Fruit fly (Drosophila melanogaster): ENCODE results near the gene CG13728.

The CG13728 gene

DNA sequence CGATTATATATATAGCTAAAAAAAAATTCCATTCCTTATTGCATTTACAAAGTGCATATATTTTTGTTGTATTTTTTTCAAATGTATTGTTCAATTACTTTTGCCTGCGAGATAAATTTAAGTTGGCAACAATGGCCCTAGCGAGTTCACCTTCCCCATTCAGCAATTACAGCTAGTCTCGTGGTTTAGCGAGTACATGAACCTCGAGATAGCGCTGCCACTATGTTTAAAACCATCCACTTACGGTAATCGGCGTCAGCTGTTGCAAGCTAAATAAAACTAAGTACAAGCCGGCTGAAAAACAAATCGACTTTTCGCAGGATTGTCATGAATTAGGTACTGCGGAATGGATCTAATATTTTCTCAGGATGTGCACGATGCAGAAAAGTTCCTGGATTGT lies 29.7 kb downstream of the CG13728 start (continued):
- TF ChIP-seq CG2116 (GFP tag; optimal IDR thresholded peaks at IDR 0.05) (peak; percentile 49), gfzf (GFP tag; optimal IDR thresholded peaks at IDR 0.05) (peak; percentile 59), pros (GFP tag; optimal IDR thresholded peaks at IDR 0.05) (no peak), tll (GFP tag; optimal IDR thresholded peaks at IDR 0.05) (no peak), CG3995 (GFP tag; optimal IDR thresholded peaks at IDR 0.05) (no peak), Opbp (GFP tag; IDR thresholded peaks at IDR 0.05; ENCODE audit: partially characterized antibody) (peak; percentile 25; the same call in 2 of the 3 replicates), CG12659 (GFP tag; optimal IDR thresholded peaks at IDR 0.05) (peak; percentile 12), CG2202 (tag; optimal IDR thresholded peaks at IDR 0.05) (no peak), Elba2 (GFP tag; optimal IDR thresholded peaks at IDR 0.05) (peak; percentile 17), knrl (GFP tag; IDR thresholded peaks at IDR 0.05; ENCODE audit: partially characterized antibody) (peak; percentile 30; the same call in 1 of the 3 replicates), CG17328 (GFP tag; IDR thresholded peaks at IDR 0.05) (no peak), sqz (GFP tag; optimal IDR thresholded peaks at IDR 0.05) (no peak), CG1603 (tag; optimal IDR thresholded peaks at IDR 0.05) (peak; percentile 90), CG10462 (GFP tag; optimal IDR thresholded peaks at IDR 0.05) (no peak), CG14710 (tag; optimal IDR thresholded peaks at IDR 0.05) (peak; percentile 55), oc (tag; optimal IDR thresholded peaks at IDR 0.05) (no peak), Hr78 (GFP tag; optimal IDR thresholded peaks at IDR 0.05) (no peak), unc-4 (GFP tag; IDR thresholded peaks at IDR 0.05; ENCODE audit: partially characterized antibody) (0 out of 2 replicates have a peak, but pooled peaks have one; percentile 37), CG9437 (GFP tag; optimal IDR thresholded peaks at IDR 0.05) (peak; percentile 59), Aef1 (GFP tag; IDR thresholded peaks at IDR 0.05) (no peak), MBD-R2 (GFP tag; IDR thresholded peaks at IDR 0.05) (peak; percentile 95), lov (optimal IDR thresholded peaks at IDR 0.05) (no peak), lov (GFP tag; IDR thresholded peaks at IDR 0.05) (0 out of 3 replicates have a peak, but pooled peaks have one; percentile 5), Usf (GFP tag; optimal IDR thresholded peaks at IDR 0.05) (peak; percentile 19), lab (GFP tag; optimal IDR thresholded peaks at IDR 0.05) (no peak), vnd (GFP tag; IDR thresholded peaks at IDR 0.05; ENCODE audit: partially characterized antibody) (no peak), sob (GFP tag; IDR thresholded peaks at IDR 0.05) (0 out of 2 replicates have a peak, but pooled peaks have one; percentile 15), CG32767 (GFP tag; IDR thresholded peaks at IDR 0.05) (no peak), dmrt99B (tag; optimal IDR thresholded peaks at IDR 0.05) (no peak), tio (GFP tag; optimal IDR thresholded peaks at IDR 0.05) (no peak), HmgZ (tag; optimal IDR thresholded peaks at IDR 0.05) (peak; percentile 76), luna (GFP tag; optimal IDR thresholded peaks at IDR 0.05) (no peak), C15 (GFP tag; IDR thresholded peaks at IDR 0.05) (no peak), mirr (GFP tag; optimal IDR thresholded peaks at IDR 0.05) (no peak), phol (tag; optimal IDR thresholded peaks at IDR 0.05) (peak; percentile 50), CG4404 (GFP tag; IDR thresholded peaks at IDR 0.05) (no peak), CG1647 (GFP tag; optimal IDR thresholded peaks at IDR 0.05) (no peak), CTCF (GFP tag; optimal IDR thresholded peaks at IDR 0.05) (peak; percentile 74), exex (tag; optimal IDR thresholded peaks at IDR 0.05) (peak; percentile 32), E2f2 (GFP tag; IDR thresholded peaks at IDR 0.05) (peak; percentile 59), pan (optimal IDR thresholded peaks at IDR 0.05) (no peak), pan (GFP tag; optimal IDR thresholded peaks at IDR 0.05 in 1 of 2, IDR thresholded peaks at IDR 0.05 in 1 of 2) (no peak), Bgb (GFP tag; IDR thresholded peaks at IDR 0.05; ENCODE audit: partially characterized antibody) (no peak), wdn (GFP tag; IDR thresholded peaks at IDR 0.05) (no peak), psq (GFP tag; optimal IDR thresholded peaks at IDR 0.05) (no peak), ftz-f1 (GFP tag; optimal IDR thresholded peaks at IDR 0.05) (no peak), lilli (GFP tag; optimal IDR thresholded peaks at IDR 0.05) (no peak), Mes4 (GFP tag; optimal IDR thresholded peaks at IDR 0.05) (no peak), CG13775 (GFP tag; optimal IDR thresholded peaks at IDR 0.05) (no peak), Meics (GFP tag; optimal IDR thresholded peaks at IDR 0.05) (no peak), CG9215 (GFP tag; IDR thresholded peaks at IDR 0.05) (peak; percentile 99)

Data from whole organism, embryonic.